Fruit fly (Drosophila melanogaster): Measurements from ENCODE around the gene DIP-gamma.

The DIP-gamma gene

dm6 chr3R:28880066-28880842 is 89.9 kb downstream of the DIP-gamma start, which contains the start of the genes Nepl19 and Nepl20 (continued):
- TF ChIP-seq ERR (GFP tag; optimal IDR thresholded peaks at IDR 0.05) (peak; percentile 27), NK7.1 (GFP tag; optimal IDR thresholded peaks at IDR 0.05) (no peak), unpg (GFP tag; optimal IDR thresholded peaks at IDR 0.05) (peak; percentile 83), ttk (GFP tag; IDR thresholded peaks at IDR 0.05) (peak; percentile 73), CG17802 (tag; optimal IDR thresholded peaks at IDR 0.05) (peak; percentile 24), Xrp1 (GFP tag; IDR thresholded peaks at IDR 0.05) (peak; percentile 91), oc (tag; optimal IDR thresholded peaks at IDR 0.05) (no peak), CG18764 (GFP tag; optimal IDR thresholded peaks at IDR 0.05) (peak; percentile 54), CG17612 (GFP tag; IDR thresholded peaks at IDR 0.05) (peak; percentile 48), Bgb (GFP tag; IDR thresholded peaks at IDR 0.05; ENCODE audit: partially characterized antibody) (no peak), CG7839 (tag; optimal IDR thresholded peaks at IDR 0.05) (peak; percentile 88), CG18619 (GFP tag; optimal IDR thresholded peaks at IDR 0.05) (peak; percentile 64), bigmax (GFP tag; optimal IDR thresholded peaks at IDR 0.05) (no peak), HLH4C (GFP tag; IDR thresholded peaks at IDR 0.05; ENCODE audit: partially characterized antibody) (no peak), run (tag; optimal IDR thresholded peaks at IDR 0.05) (peak; percentile 37), pum (GFP tag; optimal IDR thresholded peaks at IDR 0.05) (peak; percentile 59), CG15514 (GFP tag; optimal IDR thresholded peaks at IDR 0.05) (peak; percentile 71), CG6683 (GFP tag; optimal IDR thresholded peaks at IDR 0.05) (peak; percentile 67), Nf-YA (GFP tag; IDR thresholded peaks at IDR 0.05) (peak; percentile 67), wor (GFP tag; IDR thresholded peaks at IDR 0.05) (peak; percentile 56), sc (optimal IDR thresholded peaks at IDR 0.05) (no peak), sc (GFP tag; optimal IDR thresholded peaks at IDR 0.05) (peak; percentile 42), Fer3 (tag; optimal IDR thresholded peaks at IDR 0.05) (peak; percentile 84), Ets65A (GFP tag) (peak; percentile 91), CG12219 (GFP tag; optimal IDR thresholded peaks at IDR 0.05) (peak; percentile 75), ssp (GFP tag; IDR thresholded peaks at IDR 0.05) (peak; percentile 76), Dad (GFP tag; optimal IDR thresholded peaks at IDR 0.05) (peak; percentile 45), cas (GFP tag; IDR thresholded peaks at IDR 0.05) (peak; percentile 42; the same call in 1 of the 2 replicates), row (GFP tag; IDR thresholded peaks at IDR 0.05) (peak; percentile 88), CG2199 (GFP tag; IDR thresholded peaks at IDR 0.05) (no peak), sr (GFP tag; IDR thresholded peaks at IDR 0.05) (0 out of 3 replicates have a peak, but pooled peaks have one; percentile 38), MESR4 (GFP tag; optimal IDR thresholded peaks at IDR 0.05) (peak; percentile 13), CG6175 (GFP tag; IDR thresholded peaks at IDR 0.05) (peak; percentile 70; the same call in 2 of the 3 replicates), repo (GFP tag; optimal IDR thresholded peaks at IDR 0.05) (no peak), pho (GFP tag; optimal IDR thresholded peaks at IDR 0.05) (peak; percentile 34), kah (GFP tag; optimal IDR thresholded peaks at IDR 0.05) (peak; percentile 49), CG43689 (GFP tag; IDR thresholded peaks at IDR 0.05) (peak; percentile 28; the same call in 1 of the 2 replicates), CG3065 (GFP tag; optimal IDR thresholded peaks at IDR 0.05) (no peak), croc (GFP tag; conservative IDR thresholded peaks at IDR 0.05) (peak; percentile 72), zfh1 (GFP tag; IDR thresholded peaks at IDR 0.05) (peak; percentile 84), CG13775 (GFP tag; optimal IDR thresholded peaks at IDR 0.05) (peak; percentile 69), dm (GFP tag; optimal IDR thresholded peaks at IDR 0.05) (no peak), dimm (GFP tag; IDR thresholded peaks at IDR 0.05) (peak; percentile 40; the same call in 1 of the 2 replicates), seq (GFP tag; IDR thresholded peaks at IDR 0.05) (peak; percentile 77; the same call in 1 of the 2 replicates), CG10366 (GFP tag; IDR thresholded peaks at IDR 0.05) (peak; percentile 74), Lhr (GFP tag; optimal IDR thresholded peaks at IDR 0.05) (peak; percentile 32), Sry-δ (GFP tag; optimal IDR thresholded peaks at IDR 0.05) (peak; percentile 16), pfk (GFP tag; optimal IDR thresholded peaks at IDR 0.05) (no peak), Sin3A (optimal IDR thresholded peaks at IDR 0.05) (no peak), CG3838 (GFP tag; optimal IDR thresholded peaks at IDR 0.05) (peak; percentile 19)

Data from whole organism, embryonic.